Worm (Caenorhabditis elegans): ENCODE measurements around the gene F09A5.2.

Gene F09A5.2

ce11 chrX:13108664-13109063, 26.2 kb upstream of the F09A5.2 start:
- TF ChIP-seq tbx-8 (GFP tag; optimal IDR thresholded peaks at IDR 0.05) (no peak), ces-1 (GFP tag; optimal IDR thresholded peaks at IDR 0.05) (no peak), cnd-1 (tag; optimal IDR thresholded peaks at IDR 0.05) (no peak), unc-120 (tag; optimal IDR thresholded peaks at IDR 0.05; ENCODE audit: poor library complexity, severe bottlenecking) (no peak), drap-1 (GFP tag; optimal IDR thresholded peaks at IDR 0.05) (no peak), ham-2 (GFP tag; optimal IDR thresholded peaks at IDR 0.05) (no peak), nhr-12 (tag; optimal IDR thresholded peaks at IDR 0.05) (no peak), pha-4 (tag; optimal IDR thresholded peaks at IDR 0.05) (no peak), flh-1 (GFP tag; optimal IDR thresholded peaks at IDR 0.05) (no peak), lsy-2 (tag; optimal IDR thresholded peaks at IDR 0.05) (no peak), elt-3 (tag; optimal IDR thresholded peaks at IDR 0.05) (no peak), nhr-2 (tag; optimal IDR thresholded peaks at IDR 0.05) (no peak), nhr-28 (tag; optimal IDR thresholded peaks at IDR 0.05) (no peak)

ce11 chrX:13110004-13110403, 24.9 kb upstream of the F09A5.2 start:
- TF ChIP-seq drap-1 (GFP tag; optimal IDR thresholded peaks at IDR 0.05) (no peak), nhr-237 (tag; optimal IDR thresholded peaks at IDR 0.05) (no peak), nhr-76 (tag; optimal IDR thresholded peaks at IDR 0.05) (no peak), zip-8 (tag; optimal IDR thresholded peaks at IDR 0.05) (no peak), snpc-4 (tag; optimal IDR thresholded peaks at IDR 0.05) (no peak), mep-1 (tag; optimal IDR thresholded peaks at IDR 0.05) (no peak), mls-2 (tag; optimal IDR thresholded peaks at IDR 0.05) (no peak), bed-3 (GFP tag; optimal IDR thresholded peaks at IDR 0.05) (no peak), mab-5 (tag; optimal IDR thresholded peaks at IDR 0.05) (no peak), ceh-83 (GFP tag; optimal IDR thresholded peaks at IDR 0.05) (no peak), tbx-8 (GFP tag; optimal IDR thresholded peaks at IDR 0.05) (no peak), ham-2 (GFP tag; optimal IDR thresholded peaks at IDR 0.05) (no peak), sptf-1 (tag; optimal IDR thresholded peaks at IDR 0.05) (no peak), hlh-1 (tag; optimal IDR thresholded peaks at IDR 0.05) (no peak), unc-39 (tag; optimal IDR thresholded peaks at IDR 0.05) (no peak), nhr-2 (tag; optimal IDR thresholded peaks at IDR 0.05) (no peak), ztf-11 (tag; optimal IDR thresholded peaks at IDR 0.05) (no peak), lin-32 (GFP tag; optimal IDR thresholded peaks at IDR 0.05) (no peak), sem-2 (GFP tag; optimal IDR thresholded peaks at IDR 0.05) (no peak)

ce11 chrX:13112664-13113063, 22.2 kb upstream of the F09A5.2 start:
- no peak for TF ChIP-seq lin-13 (tag; optimal IDR thresholded peaks at IDR 0.05)
- TF ChIP-seq mab-5 (tag; optimal IDR thresholded peaks at IDR 0.05), result no peak
- TF ChIP-seq nhr-2 (tag; optimal IDR thresholded peaks at IDR 0.05), result no peak
- TF ChIP-seq mls-2 (tag; optimal IDR thresholded peaks at IDR 0.05), result no peak
- no peak for TF ChIP-seq drap-1 (GFP tag; optimal IDR thresholded peaks at IDR 0.05)
- TF ChIP-seq zip-8 (tag; optimal IDR thresholded peaks at IDR 0.05), result no peak
- TF ChIP-seq nhr-237 (tag; optimal IDR thresholded peaks at IDR 0.05), result no peak
- TF ChIP-seq nhr-76 (tag; optimal IDR thresholded peaks at IDR 0.05), result no peak

ce11 chrX:13113457-13113856, 21.4 kb upstream of the F09A5.2 start, which contains the start of gene F17H10.2:
TSS of gene F17H10.2 (plus strand) at chrX:13113772.
- TF ChIP-seq ceh-39 (tag; optimal IDR thresholded peaks at IDR 0.05) (no peak), ceh-83 (GFP tag; optimal IDR thresholded peaks at IDR 0.05) (no peak), nhr-12 (tag; optimal IDR thresholded peaks at IDR 0.05) (no peak), flh-1 (GFP tag; optimal IDR thresholded peaks at IDR 0.05) (no peak), lin-32 (GFP tag; optimal IDR thresholded peaks at IDR 0.05) (no peak), lsy-2 (tag; optimal IDR thresholded peaks at IDR 0.05) (no peak), unc-120 (tag; optimal IDR thresholded peaks at IDR 0.05; ENCODE audit: poor library complexity, severe bottlenecking) (no peak)

- TF ChIP-seq nhr-28 (tag; optimal IDR thresholded peaks at IDR 0.05) (no peak), tbx-8 (GFP tag; optimal IDR thresholded peaks at IDR 0.05) (no peak), lin-13 (tag; optimal IDR thresholded peaks at IDR 0.05) (no peak), zip-8 (tag; optimal IDR thresholded peaks at IDR 0.05) (no peak), snpc-4 (tag; optimal IDR thresholded peaks at IDR 0.05) (no peak), mep-1 (tag; optimal IDR thresholded peaks at IDR 0.05) (no peak), M03D4.4 (tag; optimal IDR thresholded peaks at IDR 0.05) (no peak), lin-32 (GFP tag; optimal IDR thresholded peaks at IDR 0.05) (no peak), flh-1 (GFP tag; optimal IDR thresholded peaks at IDR 0.05) (no peak), pha-4 (tag; optimal IDR thresholded peaks at IDR 0.05) (no peak), elt-1 (tag; optimal IDR thresholded peaks at IDR 0.05; ENCODE audit: borderline replicate concordance, insufficient read depth) (no peak), ceh-43 (GFP tag; optimal IDR thresholded peaks at IDR 0.05) (no peak), hlh-1 (tag; optimal IDR thresholded peaks at IDR 0.05) (no peak), bed-3 (GFP tag; optimal IDR thresholded peaks at IDR 0.05) (no peak), nhr-12 (tag; optimal IDR thresholded peaks at IDR 0.05) (no peak)
Measured at ce11 chrX:13115694-13116093, 19.2 kb upstream of the F09A5.2 start.
